Worm (Caenorhabditis elegans) whole organism, L4/young adult: ENCODE results near the gene Y32B12B.2.

Source experiments
- W03F9.2 ChIP-seq: fragments of 150-350 bp; optimal IDR thresholded peaks from 2 replicates; lab custom pipeline; 2014; ENCODE audit warnings: missing biosample characterization, missing genetic modification characterization
- him-1 ChIP-seq: sonication (generic microtip); optimal IDR thresholded peaks from 2 replicates; lab custom pipeline; 2016; ENCODE audit warnings: missing genotype, missing genetic modification reagents, missing genetic modification characterization, missing compliant biosample characterization

DNA sequence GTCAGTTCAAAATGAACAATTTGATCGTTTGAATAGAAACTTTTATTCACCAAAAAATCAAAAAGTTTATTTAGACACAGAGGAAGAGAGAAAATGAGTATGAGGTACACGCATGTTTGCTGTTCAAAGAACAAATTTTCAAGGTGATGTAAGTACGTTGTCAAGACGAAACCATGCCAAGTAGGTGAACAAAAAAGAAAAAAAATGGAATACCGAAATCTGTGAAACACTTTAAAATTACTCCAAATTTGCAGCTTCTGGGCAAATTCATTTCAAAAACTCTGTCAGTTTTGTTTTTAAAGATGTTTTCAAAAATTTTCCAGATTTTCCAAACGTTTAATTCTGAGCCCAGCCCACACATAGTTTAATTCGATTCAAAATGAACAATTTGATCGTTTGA is 42.2 kb downstream of the Y32B12B.2 start, which contains the start of gene nhr-271:
- TF ChIP-seq him-1 (tag; lab: Kevin White, UChicago) (no peak), W03F9.2 (no peak)
